Worm (Caenorhabditis elegans) whole organism, L1 larva: ENCODE measurements around the gene M05D6.9.

ENCODE experiments used
- egl-13 ChIP-seq: sonication (generic microtip); optimal IDR thresholded peaks from 2 replicates; lab custom pipeline; 2016; ENCODE audit warnings: missing genotype, missing genetic modification reagents, missing genetic modification characterization, missing compliant biosample characterization
- elt-2 ChIP-seq: sonication (generic microtip); optimal IDR thresholded peaks from 2 replicates; lab custom pipeline; 2016; ENCODE audit warnings: missing genetic modification characterization, mild to moderate bottlenecking, inconsistent platforms, missing compliant biosample characterization, missing genetic modification reagents
- skn-1 ChIP-seq: fragments of 150-350 bp; optimal IDR thresholded peaks from 2 replicates; lab custom pipeline; 2014; ENCODE audit warnings: missing biosample characterization, missing genetic modification characterization
- unc-130 ChIP-seq: fragments of 150-350 bp; optimal IDR thresholded peaks from 2 replicates; lab custom pipeline; 2017; ENCODE audit warnings: missing biosample characterization, missing genetic modification characterization, inconsistent platforms
- unc-86 ChIP-seq: sonication (generic microtip); optimal IDR thresholded peaks from 2 replicates; lab custom pipeline; 2016; ENCODE audit warnings: missing genetic modification characterization, missing compliant biosample characterization

DNA sequence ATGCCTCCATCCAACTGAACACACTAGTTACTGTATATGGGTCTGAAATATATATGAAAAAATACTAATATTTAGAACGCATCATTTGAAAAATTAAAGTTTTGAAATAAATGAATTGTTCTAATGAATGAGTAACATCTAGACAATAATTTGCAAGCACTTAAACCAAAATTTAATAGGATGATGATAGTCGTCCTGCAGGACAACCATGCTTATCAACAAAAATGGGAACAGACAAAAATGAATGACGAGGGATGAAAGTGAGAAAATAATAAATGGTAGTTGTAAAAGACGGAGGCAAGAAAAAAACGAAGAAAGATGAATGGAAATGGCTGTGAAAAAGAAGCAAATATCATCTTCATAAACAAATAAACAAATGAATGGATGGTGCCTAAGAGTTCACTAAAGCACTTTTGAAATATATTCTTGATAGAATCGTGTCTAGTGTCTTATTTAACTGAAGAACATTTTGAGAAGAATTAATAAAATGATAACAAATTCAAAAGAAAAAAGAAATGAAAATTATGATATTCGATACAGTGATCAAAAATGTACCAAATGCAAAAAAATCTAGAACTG lies 37.2 kb downstream of the M05D6.9 start, which contains the start of gene gldi-7:
- TF ChIP-seq egl-13 (tag; lab: Kevin White, UChicago) (no peak), elt-2 (no peak), unc-86 (tag; lab: Kevin White, UChicago) (no peak), unc-130 (tag; lab: Kevin White, UChicago) (no peak), skn-1 (tag; lab: Kevin White, UChicago) (no peak)
